Worm (Caenorhabditis elegans) whole organism, early embryonic: Measurements from ENCODE around the gene nstp-2.

Source experiments
- B0310.2 ChIP-seq: sonication (generic microtip); optimal IDR thresholded peaks from 2 replicates; lab custom pipeline; 2016; ENCODE audit warnings: mild to moderate bottlenecking, missing genetic modification characterization, missing compliant biosample characterization
- F13C5.2 ChIP-seq: sonication (generic microtip); optimal IDR thresholded peaks from 2 replicates; lab custom pipeline; 2017; ENCODE audit warnings: mild to moderate bottlenecking, missing genetic modification characterization, inconsistent platforms, missing compliant biosample characterization
- aly-1 ChIP-seq: sonication (generic microtip); optimal IDR thresholded peaks from 2 replicates; lab custom pipeline; 2016; ENCODE audit warnings: missing genetic modification characterization, missing compliant biosample characterization
- ama-1 ChIP-seq: fragments of 150-350 bp; optimal IDR thresholded peaks from 2 replicates; lab custom pipeline; 2014
- ceh-13 ChIP-seq: fragments of 200-800 bp; sonication (Bioruptor generic); optimal IDR thresholded peaks from 2 replicates; lab custom pipeline; 2018; ENCODE audit warnings: mild to moderate bottlenecking, missing genetic modification characterization, missing compliant biosample characterization
- ceh-36 ChIP-seq: sonication (generic microtip); optimal IDR thresholded peaks from 2 replicates; lab custom pipeline; 2016; ENCODE audit warnings: missing genetic modification characterization, inconsistent platforms, missing compliant biosample characterization
- ets-7 ChIP-seq: sonication (generic microtip); optimal IDR thresholded peaks from 2 replicates; lab custom pipeline; 2016; ENCODE audit warnings: missing genotype, missing genetic modification characterization, missing compliant biosample characterization
- flt-1 ChIP-seq: fragments of 200-800 bp; sonication (Bioruptor generic); IDR thresholded peaks from 2 replicates; pipeline ENCODE4 v1.3.6; 2022; ENCODE audit warnings: missing genetic modification characterization, missing compliant biosample characterization
- hmbx-1 ChIP-seq: sonication (generic microtip); optimal IDR thresholded peaks from 2 replicates; lab custom pipeline; 2016; ENCODE audit warnings: mild to moderate bottlenecking, missing genetic modification characterization, missing compliant biosample characterization
- hmg-4 ChIP-seq: fragments of 200-800 bp; sonication (Bioruptor generic); optimal IDR thresholded peaks from 2 replicates; lab custom pipeline; 2018; ENCODE audit warnings: mild to moderate bottlenecking, missing genetic modification characterization, missing compliant biosample characterization
- hnd-1 ChIP-seq: sonication (generic microtip); optimal IDR thresholded peaks from 2 replicates; lab custom pipeline; 2016; ENCODE audit warnings: missing genetic modification characterization, missing compliant biosample characterization
- pes-1 ChIP-seq: fragments of 200-800 bp; sonication (Bioruptor generic); IDR thresholded peaks from 2 replicates; pipeline ENCODE4 v1.3.6; 2022; ENCODE audit warnings: missing genetic modification reagents, missing genetic modification characterization, missing compliant biosample characterization
- scrt-1 ChIP-seq: fragments of 200-800 bp; sonication (Bioruptor generic); IDR thresholded peaks from 2 replicates; pipeline ENCODE4 v1.3.6; 2022; ENCODE audit warnings: missing genetic modification characterization, missing compliant biosample characterization
- sea-1 ChIP-seq: fragments of 200-800 bp; sonication (Bioruptor generic); conservative IDR thresholded peaks from 2 replicates; pipeline ENCODE4 v1.3.6; 2022; ENCODE audit warnings: missing genetic modification characterization, missing compliant biosample characterization
- tbx-11 ChIP-seq: fragments of 200-800 bp; sonication (Bioruptor generic); IDR thresholded peaks from 2 replicates; pipeline ENCODE4 v1.3.6; 2022; ENCODE audit warnings: missing genetic modification characterization, missing compliant biosample characterization
- tbx-37 ChIP-seq: fragments of 200-800 bp; sonication (Bioruptor generic); conservative IDR thresholded peaks from 2 replicates; pipeline ENCODE4 v1.3.6; 2022; ENCODE audit warnings: missing genetic modification reagents, missing genetic modification characterization, missing compliant biosample characterization
- tra-4 ChIP-seq: sonication (generic microtip); optimal IDR thresholded peaks from 2 replicates; lab custom pipeline; 2017; ENCODE audit warnings: missing genetic modification characterization, missing compliant biosample characterization

The nstp-2 gene

DNA sequence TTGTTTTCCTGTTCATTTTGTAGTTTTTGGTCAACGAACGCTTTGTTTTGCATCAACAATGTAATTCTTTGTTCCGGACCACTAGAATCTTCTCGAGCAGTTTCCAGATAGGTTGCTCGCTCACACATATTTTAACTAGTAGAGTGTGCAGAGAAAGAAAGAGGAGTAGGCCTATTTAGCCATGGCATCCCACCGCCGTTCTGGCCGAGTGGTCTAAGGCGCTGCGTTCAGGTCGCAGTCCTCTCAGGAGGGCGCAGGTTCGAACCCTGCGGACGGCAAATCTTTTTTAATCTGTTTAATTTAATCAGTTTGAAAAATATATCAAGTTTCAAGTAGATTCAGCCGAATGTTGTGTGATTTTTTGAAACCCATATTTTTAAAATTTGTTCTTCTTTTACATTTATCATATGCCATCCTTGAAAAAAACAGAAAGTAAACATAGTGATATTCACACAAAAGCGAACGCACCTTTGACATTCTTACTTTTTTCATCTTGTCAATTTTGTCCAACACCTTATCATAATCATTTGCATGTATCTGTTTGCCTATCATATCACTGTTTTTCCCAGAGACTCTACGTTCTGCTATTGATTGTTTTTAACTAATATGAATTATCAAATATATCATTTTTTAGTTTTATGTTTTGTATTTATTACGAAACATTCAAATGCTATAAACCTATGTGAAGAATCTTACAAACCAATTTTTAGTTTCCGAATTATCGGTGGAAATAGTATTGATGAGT is 49.2 kb downstream of the nstp-2 start, which contains the start of gene try-3:
Gene try-3, plus strand, starts transcription at position 532 of the 745 bp plus-strand sequence.
- peak; percentile 57 for TF ChIP-seq F13C5.2
- peak; percentile 34 for TF ChIP-seq B0310.2 (tag; lab: Kevin White, UChicago)
- no peak for TF ChIP-seq ama-1
- TF ChIP-seq aly-1 (tag; lab: Kevin White, UChicago) = peak; percentile 71
- TF ChIP-seq hmbx-1 = no peak
- TF ChIP-seq scrt-1 (GFP tag; lab: Robert Waterston, UW) = peak; percentile 80
- TF ChIP-seq ets-7 (tag; lab: Kevin White, UChicago) = peak; percentile 66
- TF ChIP-seq hmg-4 (GFP tag; lab: Kevin White, UChicago) = no peak
- TF ChIP-seq ceh-13 (GFP tag; lab: Kevin White, UChicago) = peak; percentile 67
- peak; percentile 46 for TF ChIP-seq hnd-1 (tag; lab: Kevin White, UChicago)
- peak; percentile 83 for TF ChIP-seq ceh-36 (tag; lab: Kevin White, UChicago)
- peak; percentile 86 for TF ChIP-seq flt-1 (GFP tag; lab: Robert Waterston, UW)
- peak; percentile 49 for TF ChIP-seq tra-4 (tag; lab: Kevin White, UChicago)
- peak; percentile 81 for TF ChIP-seq tbx-11 (GFP tag; lab: Robert Waterston, UW)
- TF ChIP-seq pes-1 (GFP tag; lab: Robert Waterston, UW) = peak; percentile 88
- TF ChIP-seq tbx-37 (GFP tag; lab: Robert Waterston, UW) = peak; percentile 75
- TF ChIP-seq sea-1 (GFP tag; lab: Robert Waterston, UW) = peak; percentile 87

- TF ChIP-seq tbx-11 (GFP tag; lab: Robert Waterston, UW) = no peak
- TF ChIP-seq B0310.2 (tag; lab: Kevin White, UChicago) = no peak
- no peak for TF ChIP-seq ceh-36 (tag; lab: Kevin White, UChicago)
- TF ChIP-seq flt-1 (GFP tag; lab: Robert Waterston, UW) = no peak
- TF ChIP-seq tbx-37 (GFP tag; lab: Robert Waterston, UW) = no peak
- no peak for TF ChIP-seq ets-7 (tag; lab: Kevin White, UChicago)
- TF ChIP-seq scrt-1 (GFP tag; lab: Robert Waterston, UW) = no peak
- TF ChIP-seq hmbx-1 = no peak
- no peak for TF ChIP-seq ama-1
- no peak for TF ChIP-seq aly-1 (tag; lab: Kevin White, UChicago)
Measured at ce11 chrIV:6555388-6556330, 50.3 kb downstream of the nstp-2 start, which contains the start of gene paqr-1. paqr-1 (minus strand) TSS chrIV:6555438.

DNA sequence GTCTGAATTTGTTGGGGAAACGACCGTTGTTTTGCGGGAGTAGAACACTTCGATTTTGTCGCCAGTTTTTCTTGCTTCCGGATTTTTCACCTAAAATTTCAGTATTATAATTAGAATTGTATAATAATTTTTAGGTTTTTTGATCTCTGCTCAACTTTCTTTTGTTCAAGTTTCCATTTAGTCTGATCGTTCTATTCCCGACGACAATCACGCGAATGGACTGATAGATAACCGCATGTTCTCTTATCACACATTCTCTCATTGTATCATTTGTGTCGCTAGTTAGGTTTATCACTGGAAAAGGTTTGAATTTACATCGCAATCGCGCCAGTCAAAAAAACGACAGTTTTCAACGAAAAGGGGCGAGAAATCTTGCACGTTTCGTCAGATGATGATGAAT is 51.1 kb downstream of the nstp-2 start:
- no peak for TF ChIP-seq ama-1
- TF ChIP-seq flt-1 (GFP tag; lab: Robert Waterston, UW) = no peak
- no peak for TF ChIP-seq aly-1 (tag; lab: Kevin White, UChicago)
- TF ChIP-seq tra-4 (tag; lab: Kevin White, UChicago) = no peak
- TF ChIP-seq F13C5.2 = no peak
- TF ChIP-seq scrt-1 (GFP tag; lab: Robert Waterston, UW) = no peak
- TF ChIP-seq ets-7 (tag; lab: Kevin White, UChicago) = no peak
- TF ChIP-seq B0310.2 (tag; lab: Kevin White, UChicago) = no peak
- no peak for TF ChIP-seq hmg-4 (GFP tag; lab: Kevin White, UChicago)
- no peak for TF ChIP-seq ceh-36 (tag; lab: Kevin White, UChicago)
- TF ChIP-seq pes-1 (GFP tag; lab: Robert Waterston, UW) = no peak
- no peak for TF ChIP-seq sea-1 (GFP tag; lab: Robert Waterston, UW)
- no peak for TF ChIP-seq tbx-11 (GFP tag; lab: Robert Waterston, UW)
